Worm (Caenorhabditis elegans) whole organism, L2 larva: ENCODE data around the gene fbxa-197.

Experiments
- aly-2 ChIP-seq: fragments of 150-350 bp; optimal IDR thresholded peaks from 2 replicates; lab custom pipeline; 2014; ENCODE audit warnings: missing biosample characterization, missing genetic modification characterization
- crh-2 ChIP-seq: sonication (generic microtip); optimal IDR thresholded peaks from 2 replicates; lab custom pipeline; 2017; ENCODE audit warnings: missing biosample characterization, missing genetic modification characterization
- dmd-4 ChIP-seq: sonication (generic microtip); optimal IDR thresholded peaks from 2 replicates; lab custom pipeline; 2017; ENCODE audit warnings: missing biosample characterization, missing genetic modification characterization
- lin-39 ChIP-seq: fragments of 150-350 bp; optimal IDR thresholded peaks from 2 replicates; lab custom pipeline; 2014; ENCODE audit warnings: missing biosample characterization, missing genetic modification reagents, missing genetic modification characterization
- lsy-2 ChIP-seq, 2 experiments: fragments of 150-350 bp in 1 of 2; sonication (generic microtip) in 1 of 2; optimal IDR thresholded peaks; 2 replicates each; lab custom pipeline; 2014 to 2017; ENCODE audit warnings: missing biosample characterization in 2 of 2, missing genetic modification characterization in 2 of 2
- mdl-1 ChIP-seq, 2 experiments: fragments of 150-350 bp in 1 of 2; sonication (generic microtip) in 1 of 2; optimal IDR thresholded peaks; 2 replicates each; lab custom pipeline; 2017; ENCODE audit warnings: missing biosample characterization in 2 of 2, missing genetic modification characterization in 2 of 2
- nhr-11 ChIP-seq: fragments of 150-350 bp; optimal IDR thresholded peaks from 2 replicates; lab custom pipeline; 2014; ENCODE audit warnings: missing biosample characterization, missing genetic modification characterization
- nhr-12 ChIP-seq: fragments of 150-350 bp; optimal IDR thresholded peaks from 2 replicates; lab custom pipeline; 2014; ENCODE audit warnings: missing biosample characterization, missing genetic modification characterization
- nhr-25 ChIP-seq: fragments of 150-350 bp; sonication (generic microtip); optimal IDR thresholded peaks from 3 replicates; lab custom pipeline; 2014; ENCODE audit warnings: missing biosample characterization, missing genetic modification characterization
- peb-1 ChIP-seq: fragments of 150-350 bp; optimal IDR thresholded peaks from 2 replicates; lab custom pipeline; 2014; ENCODE audit warnings: missing biosample characterization, missing genetic modification characterization
- snpc-4 ChIP-seq: fragments of 150-350 bp; optimal IDR thresholded peaks from 2 replicates; lab custom pipeline; 2014; ENCODE audit warnings: missing biosample characterization, missing genetic modification characterization
- ztf-11 ChIP-seq: sonication (generic microtip); optimal IDR thresholded peaks from 2 replicates; lab custom pipeline; 2017; ENCODE audit warnings: missing biosample characterization, missing genetic modification characterization

DNA sequence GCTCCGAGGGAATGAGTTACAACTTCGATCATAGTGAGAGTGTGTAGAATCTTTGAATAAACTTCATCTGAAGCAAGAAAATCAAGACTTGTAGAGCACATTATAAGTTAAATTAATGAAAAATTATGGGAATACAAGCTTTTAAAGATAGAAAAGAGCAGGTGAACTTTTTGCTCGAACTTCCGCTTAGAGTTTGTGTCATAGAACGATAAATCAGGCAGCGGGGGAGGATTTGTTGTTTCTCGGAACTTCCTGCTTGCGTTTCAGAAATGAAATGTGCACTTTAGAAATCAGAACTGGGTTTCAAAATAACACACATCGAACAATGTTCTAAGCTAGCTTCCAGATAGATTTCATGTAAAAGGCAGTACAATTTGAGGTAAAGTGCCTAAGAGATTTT is 26.4 kb upstream of the fbxa-197 start, which contains the start of gene srh-149:
- TF ChIP-seq lin-39 (tag; lab: Kevin White, UChicago) (no peak), aly-2 (tag; lab: Kevin White, UChicago) (no peak), nhr-11 (tag; lab: Kevin White, UChicago) (no peak), mdl-1 (tag; optimal IDR thresholded peaks at IDR 0.05; lab: Kevin White, UChicago) (no peak), dmd-4 (tag; lab: Kevin White, UChicago) (no peak), nhr-12 (tag; lab: Kevin White, UChicago) (no peak), ztf-11 (tag; lab: Kevin White, UChicago) (no peak), lsy-2 (tag; optimal IDR thresholded peaks at IDR 0.05; lab: Kevin White, UChicago) (no peak), crh-2 (tag; lab: Kevin White, UChicago) (no peak), nhr-25 (no peak), snpc-4 (tag; lab: Kevin White, UChicago) (no peak), peb-1 (no peak)
